Fruit fly (Drosophila melanogaster): ENCODE measurements around the gene SpdS.

Gene SpdS

DNA sequence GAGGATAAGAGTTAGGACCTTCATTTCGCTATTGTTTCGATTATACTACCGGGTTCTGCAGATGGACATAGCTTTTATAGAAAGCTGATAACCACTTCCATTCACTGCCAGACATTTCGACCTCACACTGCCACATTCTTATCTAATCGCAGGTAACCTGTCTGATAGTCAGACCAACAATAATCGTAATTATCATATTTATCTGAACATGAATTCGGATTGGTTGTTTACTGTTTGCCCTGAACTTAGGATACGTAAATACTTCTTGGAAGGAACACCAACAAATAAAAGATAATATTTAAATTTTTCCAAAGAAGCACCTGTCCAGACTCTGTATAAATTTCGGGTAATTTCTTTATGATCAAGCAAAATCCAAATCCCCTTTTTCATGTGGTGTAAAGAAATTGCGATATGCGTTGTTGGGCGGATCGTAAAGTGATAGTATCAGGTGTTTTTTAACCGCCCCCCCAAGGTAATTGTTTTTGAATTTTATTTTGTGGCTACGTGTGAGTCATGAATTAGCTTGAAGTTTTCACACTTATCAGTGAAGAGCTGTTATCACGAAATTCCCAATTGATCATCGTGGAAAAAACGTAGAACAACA is 14.8 kb downstream of the SpdS start, which contains the start of gene Fst:
Fst (minus strand) TSS at position 51 of the 604 bp plus-strand sequence.
- no peak for TF ChIP-seq Gug (GFP tag; IDR thresholded peaks at IDR 0.05)
- no peak for TF ChIP-seq CG4318 (GFP tag; optimal IDR thresholded peaks at IDR 0.05)
- TF ChIP-seq CG11294 (GFP tag; IDR thresholded peaks at IDR 0.05) = no peak
- TF ChIP-seq spab (GFP tag; optimal IDR thresholded peaks at IDR 0.05) = no peak
- no peak for TF ChIP-seq CG15336 (GFP tag; IDR thresholded peaks at IDR 0.05)
- no peak for TF ChIP-seq pdm3 (GFP tag; optimal IDR thresholded peaks at IDR 0.05)
- no peak for TF ChIP-seq Sox102F (GFP tag; optimal IDR thresholded peaks at IDR 0.05)
- TF ChIP-seq topi (GFP tag; optimal IDR thresholded peaks at IDR 0.05) = no peak
- TF ChIP-seq Blimp-1 (GFP tag; optimal IDR thresholded peaks at IDR 0.05) = no peak
- TF ChIP-seq CG6276 (GFP tag; optimal IDR thresholded peaks at IDR 0.05) = no peak
- TF ChIP-seq Eip75B (GFP tag; optimal IDR thresholded peaks at IDR 0.05) = no peak
- TF ChIP-seq svp (GFP tag) = peak; percentile 1
- TF ChIP-seq fkh (GFP tag; optimal IDR thresholded peaks at IDR 0.05) = peak; percentile 38
- TF ChIP-seq CG16779 (tag; optimal IDR thresholded peaks at IDR 0.05) = no peak
- peak; percentile 40 for TF ChIP-seq vri (GFP tag; optimal IDR thresholded peaks at IDR 0.05)
- TF ChIP-seq dsx (GFP tag; optimal IDR thresholded peaks at IDR 0.05; ENCODE audit: poor library complexity, severe bottlenecking) = no peak
- TF ChIP-seq CG6854 (GFP tag; optimal IDR thresholded peaks at IDR 0.05) = no peak
- TF ChIP-seq CG3919 (GFP tag; optimal IDR thresholded peaks at IDR 0.05) = no peak
- TF ChIP-seq Hr39 (GFP tag; optimal IDR thresholded peaks at IDR 0.05) = no peak
- no peak for TF ChIP-seq Lpt (GFP tag; optimal IDR thresholded peaks at IDR 0.05)
- no peak for TF ChIP-seq CG3032 (tag; optimal IDR thresholded peaks at IDR 0.05)
- TF ChIP-seq Ets21C (GFP tag; optimal IDR thresholded peaks at IDR 0.05) = no peak

dm6 chr3R:9665405-9665804 is 34.0 kb downstream of the SpdS start:
- TF ChIP-seq Eip75B (GFP tag; optimal IDR thresholded peaks at IDR 0.05) (no peak), CG10631 (GFP tag; optimal IDR thresholded peaks at IDR 0.05) (no peak), OdsH (GFP tag; optimal IDR thresholded peaks at IDR 0.05) (no peak), CG6792 (GFP tag; optimal IDR thresholded peaks at IDR 0.05) (no peak), CG15336 (GFP tag; IDR thresholded peaks at IDR 0.05) (no peak), CG6854 (GFP tag; optimal IDR thresholded peaks at IDR 0.05) (no peak), CG6276 (GFP tag; optimal IDR thresholded peaks at IDR 0.05) (no peak), pdm3 (GFP tag; optimal IDR thresholded peaks at IDR 0.05) (no peak), CG8632 (GFP tag; optimal IDR thresholded peaks at IDR 0.05) (no peak), Met (GFP tag; optimal IDR thresholded peaks at IDR 0.05) (no peak)

DNA sequence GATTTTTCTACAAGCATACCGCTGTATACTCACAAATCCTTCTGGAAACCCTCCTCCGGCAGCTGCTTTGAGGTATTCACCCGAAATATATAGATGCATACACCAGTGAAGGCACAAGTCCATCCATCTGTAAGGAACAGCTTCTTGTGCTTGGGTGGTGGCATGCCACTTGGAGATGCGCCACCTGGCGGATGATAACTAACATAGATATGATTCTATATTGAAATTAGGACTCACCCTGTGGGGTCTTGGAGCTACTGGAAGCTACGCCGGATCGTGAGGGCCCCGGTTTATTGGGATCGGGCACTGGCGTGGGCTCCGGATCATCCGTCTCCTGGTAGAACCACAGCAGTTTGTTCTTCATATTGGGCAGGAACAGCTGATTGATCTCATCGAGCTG is 41.8 kb downstream of the SpdS start:
- TF ChIP-seq OdsH (GFP tag; optimal IDR thresholded peaks at IDR 0.05) (no peak), Sox15 (GFP tag; optimal IDR thresholded peaks at IDR 0.05) (no peak), CG10631 (GFP tag; optimal IDR thresholded peaks at IDR 0.05) (no peak), spab (GFP tag; optimal IDR thresholded peaks at IDR 0.05) (no peak), vri (GFP tag; optimal IDR thresholded peaks at IDR 0.05) (no peak), fkh (GFP tag; optimal IDR thresholded peaks at IDR 0.05) (no peak), Sox14 (GFP tag; optimal IDR thresholded peaks at IDR 0.05) (no peak), cyc (GFP tag; optimal IDR thresholded peaks at IDR 0.05) (no peak), CG3919 (GFP tag; optimal IDR thresholded peaks at IDR 0.05) (no peak), CG6276 (GFP tag; optimal IDR thresholded peaks at IDR 0.05) (no peak), dsx (GFP tag; optimal IDR thresholded peaks at IDR 0.05; ENCODE audit: poor library complexity, severe bottlenecking) (no peak)

dm6 chr3R:9674196-9674693 is 42.8 kb downstream of the SpdS start, which contains the start of gene Dhc1:
Gene Dhc1, minus strand, starts transcription at chr3R:9674643.
- TF ChIP-seq eg (GFP tag; IDR thresholded peaks at IDR 0.05) = no peak
- no peak for TF ChIP-seq CG10631 (GFP tag; optimal IDR thresholded peaks at IDR 0.05)
- TF ChIP-seq topi (GFP tag; optimal IDR thresholded peaks at IDR 0.05) = no peak
- TF ChIP-seq salr (GFP tag; optimal IDR thresholded peaks at IDR 0.05) = no peak
- TF ChIP-seq Met (GFP tag; optimal IDR thresholded peaks at IDR 0.05) = no peak
- no peak for TF ChIP-seq CG8119 (GFP tag; IDR thresholded peaks at IDR 0.05)
- TF ChIP-seq ss (GFP tag; optimal IDR thresholded peaks at IDR 0.05) = no peak
- no peak for TF ChIP-seq CG6792 (GFP tag; optimal IDR thresholded peaks at IDR 0.05)

All from whole organism, prepupa.